Fruit fly (Drosophila melanogaster): ENCODE data around the gene shakB.

The shakB gene

dm6 chrX:20745865-20746264, 181.0 kb downstream of the shakB start, which contains the start of gene CG15452:
Gene CG15452, minus strand, starts transcription at chrX:20745965.
- TF ChIP-seq CG32121 (GFP tag; IDR thresholded peaks at IDR 0.05): no peak
- TF ChIP-seq Pif1A (GFP tag; optimal IDR thresholded peaks at IDR 0.05): no peak
- no peak for TF ChIP-seq CG15710 (tag; optimal IDR thresholded peaks at IDR 0.05)
- TF ChIP-seq CG8301 (tag; optimal IDR thresholded peaks at IDR 0.05): no peak
- no peak for TF ChIP-seq CG10348 (GFP tag; IDR thresholded peaks at IDR 0.05)
- TF ChIP-seq CG17806 (tag; optimal IDR thresholded peaks at IDR 0.05): no peak

dm6 chrX:20739581-20739980, 187.3 kb downstream of the shakB start:
- no peak for TF ChIP-seq Ets98B (GFP tag; IDR thresholded peaks at IDR 0.05)

- no peak for TF ChIP-seq Snoo (tag; optimal IDR thresholded peaks at IDR 0.05)
- no peak for TF ChIP-seq rn (GFP tag; IDR thresholded peaks at IDR 0.05)
Measured at dm6 chrX:20735910-20736483, 190.9 kb downstream of the shakB start, which contains the start of gene CG1324. Gene CG1324, minus strand, starts transcription at chrX:20735960.

- no peak for TF ChIP-seq CG8301 (tag; optimal IDR thresholded peaks at IDR 0.05)
- no peak for TF ChIP-seq CG12605 (GFP tag; IDR thresholded peaks at IDR 0.05)
- TF ChIP-seq CG17806 (tag; optimal IDR thresholded peaks at IDR 0.05): no peak
Measured at dm6 chrX:20731492-20731891, 195.4 kb downstream of the shakB start.

dm6 chrX:20728591-20728990, 198.3 kb downstream of the shakB start:
- no peak for TF ChIP-seq Ets98B (GFP tag; IDR thresholded peaks at IDR 0.05)
- TF ChIP-seq fd96Ca (GFP tag; IDR thresholded peaks at IDR 0.05): no peak

dm6 chrX:20724475-20724874, 202.4 kb downstream of the shakB start:
- TF ChIP-seq Pif1B (GFP tag; optimal IDR thresholded peaks at IDR 0.05) (no peak), CG10348 (GFP tag; IDR thresholded peaks at IDR 0.05) (no peak), CG32121 (GFP tag; IDR thresholded peaks at IDR 0.05) (no peak), CG9948 (tag; optimal IDR thresholded peaks at IDR 0.05) (no peak), D1 (tag; optimal IDR thresholded peaks at IDR 0.05) (no peak), rn (GFP tag; IDR thresholded peaks at IDR 0.05) (no peak), CG17806 (tag; optimal IDR thresholded peaks at IDR 0.05) (no peak), CG4496 (GFP tag; IDR thresholded peaks at IDR 0.05) (no peak), CG8301 (tag; optimal IDR thresholded peaks at IDR 0.05) (no peak), CG13204 (GFP tag; optimal IDR thresholded peaks at IDR 0.05) (no peak)

dm6 chrX:20723207-20723606, 203.6 kb downstream of the shakB start:
- TF ChIP-seq CG17806 (tag; optimal IDR thresholded peaks at IDR 0.05): no peak
- TF ChIP-seq gl (tag; optimal IDR thresholded peaks at IDR 0.05): no peak
- TF ChIP-seq CG14655 (GFP tag; optimal IDR thresholded peaks at IDR 0.05): peak; percentile 39
- TF ChIP-seq CG8301 (tag; optimal IDR thresholded peaks at IDR 0.05): peak; percentile 22
- TF ChIP-seq CG8159 (tag; optimal IDR thresholded peaks at IDR 0.05): peak; percentile 41
- TF ChIP-seq CG9948 (tag; optimal IDR thresholded peaks at IDR 0.05): peak; percentile 18
- TF ChIP-seq CG15710 (tag; optimal IDR thresholded peaks at IDR 0.05): peak; percentile 26
- no peak for TF ChIP-seq Snoo (tag; optimal IDR thresholded peaks at IDR 0.05)
- no peak for TF ChIP-seq CG4496 (GFP tag; IDR thresholded peaks at IDR 0.05)

dm6 chrX:20721724-20722344, 205.0 kb downstream of the shakB start:
- TF ChIP-seq CG12605 (GFP tag; IDR thresholded peaks at IDR 0.05) (no peak), fd96Ca (GFP tag; IDR thresholded peaks at IDR 0.05) (no peak), CG8159 (tag; optimal IDR thresholded peaks at IDR 0.05) (no peak), CG8301 (tag; optimal IDR thresholded peaks at IDR 0.05) (no peak), D1 (tag; optimal IDR thresholded peaks at IDR 0.05) (no peak)

dm6 chrX:20717461-20717860, 209.4 kb downstream of the shakB start:
- TF ChIP-seq D1 (tag; optimal IDR thresholded peaks at IDR 0.05) (no peak), CG14655 (GFP tag; optimal IDR thresholded peaks at IDR 0.05) (no peak), Pif1B (GFP tag; optimal IDR thresholded peaks at IDR 0.05) (no peak), CG13204 (GFP tag; optimal IDR thresholded peaks at IDR 0.05) (no peak), CG15710 (tag; optimal IDR thresholded peaks at IDR 0.05) (no peak), CG34367 (tag; optimal IDR thresholded peaks at IDR 0.05) (no peak), CG9948 (tag; optimal IDR thresholded peaks at IDR 0.05) (no peak), CG4496 (GFP tag; IDR thresholded peaks at IDR 0.05) (no peak), CG12605 (GFP tag; IDR thresholded peaks at IDR 0.05) (no peak), CG32121 (GFP tag; IDR thresholded peaks at IDR 0.05) (no peak), Snoo (tag; optimal IDR thresholded peaks at IDR 0.05) (no peak), CG17806 (tag; optimal IDR thresholded peaks at IDR 0.05) (no peak), Ets98B (GFP tag; IDR thresholded peaks at IDR 0.05) (no peak), Pif1A (GFP tag; optimal IDR thresholded peaks at IDR 0.05) (no peak), fd96Ca (GFP tag; IDR thresholded peaks at IDR 0.05) (no peak), rn (GFP tag; IDR thresholded peaks at IDR 0.05) (no peak), CG8301 (tag; optimal IDR thresholded peaks at IDR 0.05) (no peak), gl (tag; optimal IDR thresholded peaks at IDR 0.05) (no peak), CG8159 (tag; optimal IDR thresholded peaks at IDR 0.05) (no peak), EcR (GFP tag; optimal IDR thresholded peaks at IDR 0.05) (no peak)

All from whole organism, pupa.